Fruit fly (Drosophila melanogaster) whole organism, prepupa: ENCODE results near the gene His2Av.

ENCODE experiments used
- CG11762 ChIP-seq: fragments of 200-800 bp; sonication (Bioruptor generic); optimal IDR thresholded peaks from 3 replicates; lab custom pipeline; 2016; ENCODE audit warnings: missing biosample characterization, missing genetic modification characterization; ENCODE audit not compliant: insufficient read depth
- CG16779 ChIP-seq: fragments of 200-800 bp; sonication (Bioruptor generic); optimal IDR thresholded peaks from 3 replicates; lab custom pipeline; 2017; ENCODE audit warnings: missing biosample characterization, mild to moderate bottlenecking, missing genetic modification characterization
- CG32006 ChIP-seq: fragments of 200-800 bp; sonication (Bioruptor generic); optimal IDR thresholded peaks from 3 replicates; lab custom pipeline; 2017; ENCODE audit warnings: missing biosample characterization, mild to moderate bottlenecking, missing genetic modification characterization
- OdsH ChIP-seq: fragments of 200-800 bp; sonication (Bioruptor generic); optimal IDR thresholded peaks from 3 replicates; lab custom pipeline; 2016; ENCODE audit warnings: missing biosample characterization, missing genetic modification characterization
- Sox102F ChIP-seq: fragments of 200-800 bp; sonication (Bioruptor generic); optimal IDR thresholded peaks from 2 replicates; lab custom pipeline; 2016; ENCODE audit warnings: missing biosample characterization, mild to moderate bottlenecking, missing genetic modification characterization
- Sox15 ChIP-seq: fragments of 200-800 bp; sonication (Bioruptor generic); optimal IDR thresholded peaks from 3 replicates; lab custom pipeline; 2016; ENCODE audit warnings: missing biosample characterization, missing genetic modification characterization

dm6 chr3R:26912615-26913014 is 45.9 kb downstream of the His2Av start, which contains the start of gene Ets97D:
- TF ChIP-seq CG11762 (GFP tag; lab: Kevin White, UChicago) = no peak
- no peak for TF ChIP-seq Sox15 (GFP tag; lab: Kevin White, UChicago)
- no peak for TF ChIP-seq Sox102F
- TF ChIP-seq OdsH (GFP tag; lab: Kevin White, UChicago) = no peak
- TF ChIP-seq CG32006 = no peak
- no peak for TF ChIP-seq CG16779
